Worm (Caenorhabditis elegans): ENCODE results near the gene isy-1.

DNA sequence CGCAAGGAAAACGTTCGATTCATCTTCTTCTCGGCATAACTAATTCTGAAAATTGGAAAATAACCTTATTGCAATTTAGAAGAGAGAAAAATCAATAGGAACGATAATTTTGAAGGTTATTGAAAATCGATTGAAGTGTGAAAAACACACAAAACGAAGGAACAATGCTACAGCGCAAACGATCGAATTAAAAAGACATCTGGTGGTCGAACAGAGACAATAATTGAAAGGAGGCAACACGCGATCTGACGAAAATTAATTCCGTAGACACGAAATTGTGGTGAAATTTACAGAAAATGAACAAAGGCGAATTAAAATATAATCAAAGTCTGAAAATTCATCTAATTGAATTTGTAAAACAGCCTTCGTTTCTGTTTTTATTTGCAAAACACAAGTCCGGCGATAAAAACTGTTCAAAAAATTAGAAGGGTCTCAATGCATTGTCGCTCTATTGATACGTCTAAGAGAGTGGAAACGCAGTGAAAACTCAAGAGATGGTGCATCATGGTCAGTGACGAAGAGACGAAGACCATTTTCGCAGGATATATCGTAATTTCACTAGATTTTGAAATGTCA is 39.0 kb upstream of the isy-1 start, which contains the start of gene pak-2:
- TF ChIP-seq pha-4 (tag; optimal IDR thresholded peaks at IDR 0.05) (no peak), unc-62 (GFP tag; optimal IDR thresholded peaks at IDR 0.05) (no peak), lsy-27 (tag; optimal IDR thresholded peaks at IDR 0.05; ENCODE audit: borderline replicate concordance, insufficient read depth) (no peak), snpc-4 (GFP tag; optimal IDR thresholded peaks at IDR 0.05) (no peak), snpc-4 (tag; optimal IDR thresholded peaks at IDR 0.05) (peak in 1 of 4 experiments; percentile 38), madf-10 (tag; optimal IDR thresholded peaks at IDR 0.05) (peak; percentile 58), snpc-1.3 (tag; optimal IDR thresholded peaks at IDR 0.05; ENCODE audit: insufficient read depth) (no peak), akir-1 (GFP tag; optimal IDR thresholded peaks at IDR 0.05) (peak; percentile 64), ztf-28 (GFP tag; IDR thresholded peaks at IDR 0.05) (no peak), F49E8.2 (tag; optimal IDR thresholded peaks at IDR 0.05; ENCODE audit: insufficient read depth) (peak; percentile 26), hsf-1 (GFP tag; IDR thresholded peaks at IDR 0.05) (no peak), let-526 (GFP tag; IDR thresholded peaks at IDR 0.05) (no peak), atf-7 (tag; optimal IDR thresholded peaks at IDR 0.05) (no peak), C17E4.6 (GFP tag; IDR thresholded peaks at IDR 0.05) (no peak)

Data from whole organism, young adult.